Worm (Caenorhabditis elegans) whole organism, late embryonic: Measurements from ENCODE around the gene srj-20.

Experiments
- ama-1 ChIP-seq: fragments of 150-350 bp; optimal IDR thresholded peaks from 2 replicates; lab custom pipeline; 2014
- ceh-24 ChIP-seq: sonication (generic microtip); optimal IDR thresholded peaks from 2 replicates; lab custom pipeline; 2016; ENCODE audit warnings: mild to moderate bottlenecking, missing genetic modification characterization, missing compliant biosample characterization
- eyg-1 ChIP-seq: sonication (generic microtip); optimal IDR thresholded peaks from 2 replicates; lab custom pipeline; 2016; ENCODE audit warnings: missing genotype, missing genetic modification characterization, missing compliant biosample characterization
- pha-4 ChIP-seq: fragments of 150-350 bp; optimal IDR thresholded peaks from 2 replicates; lab custom pipeline; 2018; ENCODE audit warnings: missing biosample characterization, missing genetic modification reagents, missing genetic modification characterization

- TF ChIP-seq pha-4 (tag; lab: Kevin White, UChicago) (no peak), ama-1 (lab: Kevin White, UChicago) (no peak), ceh-24 (tag; lab: Kevin White, UChicago) (no peak), eyg-1 (tag; lab: Kevin White, UChicago) (no peak)
Observed at ce11 chrV:2585727-2586126, 12.7 kb upstream of the srj-20 start, which contains the start of gene C29G2.6.
